Worm (Caenorhabditis elegans) whole organism, L4 larva: ENCODE data around the gene C56E10.3.

Source experiments
- F10B5.3 ChIP-seq: sonication (generic microtip); optimal IDR thresholded peaks from 2 replicates; lab custom pipeline; 2016; ENCODE audit warnings: mild to moderate bottlenecking, missing genetic modification characterization, missing compliant biosample characterization
- R02D3.7 ChIP-seq: fragments of 150-350 bp; sonication (generic microtip); optimal IDR thresholded peaks from 3 replicates; lab custom pipeline; 2014; ENCODE audit warnings: missing biosample characterization, missing genetic modification characterization
- Y48G9A.11 ChIP-seq: fragments of 200-800 bp; sonication (Bioruptor generic); IDR thresholded peaks from 2 replicates; pipeline ENCODE4 v1.3.6; 2022; ENCODE audit warnings: missing genetic modification reagents, missing genetic modification characterization, missing compliant biosample characterization
- Y75B8A.6 ChIP-seq: fragments of 200-800 bp; sonication (Bioruptor generic); IDR thresholded peaks from 2 replicates; pipeline ENCODE4 v1.3.6; 2022; ENCODE audit warnings: missing genetic modification reagents, missing genetic modification characterization, missing compliant biosample characterization
- ama-1 ChIP-seq: fragments of 150-350 bp; optimal IDR thresholded peaks from 2 replicates; lab custom pipeline; 2014; ENCODE audit warnings: inconsistent platforms, mixed read lengths
- ceh-20 ChIP-seq: fragments of 200-800 bp; sonication (Bioruptor generic); IDR thresholded peaks from 2 replicates; pipeline ENCODE4 v1.3.6; 2022; ENCODE audit warnings: missing genetic modification reagents, missing genetic modification characterization, missing compliant biosample characterization
- ceh-32 ChIP-seq: sonication (generic microtip); optimal IDR thresholded peaks from 2 replicates; lab custom pipeline; 2016; ENCODE audit warnings: mild to moderate bottlenecking, missing genetic modification characterization, missing compliant biosample characterization; ENCODE audit not compliant: poor library complexity
- ceh-82 ChIP-seq: sonication (generic microtip); optimal IDR thresholded peaks from 2 replicates; lab custom pipeline; 2017; ENCODE audit warnings: missing biosample characterization, missing genetic modification characterization
- daf-16 ChIP-seq, 3 experiments: sonication (generic microtip); optimal IDR thresholded peaks; 2 replicates each; lab custom pipeline; 2016 to 2017; ENCODE audit warnings: missing genetic modification characterization in 3 of 3, missing genetic modification reagents in 3 of 3, mild to moderate bottlenecking in 2 of 3, missing compliant biosample characterization in 2 of 3, missing biosample characterization in 1 of 3, moderate library complexity in 1 of 3
- daf-19 ChIP-seq: fragments of 200-800 bp; sonication (Bioruptor generic); conservative IDR thresholded peaks from 2 replicates; pipeline ENCODE4 v1.3.6; 2022; ENCODE audit warnings: missing genetic modification characterization, missing compliant biosample characterization
- duxl-1 ChIP-seq: sonication (generic microtip); optimal IDR thresholded peaks from 2 replicates; lab custom pipeline; 2016; ENCODE audit warnings: mild to moderate bottlenecking, missing genetic modification characterization, moderate library complexity, missing compliant biosample characterization; ENCODE audit not compliant: poor library complexity
- dve-1 ChIP-seq: sonication (generic microtip); optimal IDR thresholded peaks from 2 replicates; lab custom pipeline; 2017; ENCODE audit warnings: antibody characterized with exemption, mild to moderate bottlenecking, missing genetic modification characterization, missing compliant biosample characterization; ENCODE audit not compliant: insufficient read depth
- egl-27 ChIP-seq: sonication (generic microtip); optimal IDR thresholded peaks from 3 replicates; lab custom pipeline; 2017; ENCODE audit warnings: missing biosample characterization, missing genetic modification reagents, missing genetic modification characterization
- egl-43 ChIP-seq: fragments of 200-800 bp; sonication (Bioruptor generic); IDR thresholded peaks from 2 replicates; pipeline ENCODE4 v1.3.6; 2022; ENCODE audit warnings: missing genetic modification reagents, missing genetic modification characterization, missing compliant biosample characterization
- fos-1 ChIP-seq: fragments of 150-350 bp; optimal IDR thresholded peaks from 2 replicates; lab custom pipeline; 2014; ENCODE audit warnings: missing biosample characterization, missing genetic modification characterization
- hlh-11 ChIP-seq: fragments of 200-800 bp; sonication (Bioruptor generic); optimal IDR thresholded peaks from 2 replicates; lab custom pipeline; 2018; ENCODE audit warnings: mild to moderate bottlenecking, missing genetic modification characterization, missing compliant biosample characterization
- jun-1 ChIP-seq: fragments of 150-350 bp; optimal IDR thresholded peaks from 2 replicates; lab custom pipeline; 2014; ENCODE audit warnings: missing biosample characterization, missing genetic modification reagents, missing genetic modification characterization
- lin-38 ChIP-seq: fragments of 200-800 bp; sonication (Bioruptor generic); IDR thresholded peaks from 2 replicates; pipeline ENCODE4 v1.3.6; 2022; ENCODE audit warnings: missing genetic modification reagents, missing genetic modification characterization, missing compliant biosample characterization
- lir-3 ChIP-seq: sonication (generic microtip); optimal IDR thresholded peaks from 2 replicates; lab custom pipeline; 2016; ENCODE audit warnings: mild to moderate bottlenecking, missing genetic modification characterization, missing compliant biosample characterization
- madf-5 ChIP-seq, 2 experiments: fragments of 200-800 bp; sonication (Bioruptor generic); IDR thresholded peaks; 2 replicates each; pipeline ENCODE4 v1.3.6; 2022; ENCODE audit warnings: missing compliant biosample characterization in 2 of 2, missing genetic modification characterization in 2 of 2
- mdl-1 ChIP-seq, 2 experiments: fragments of 150-350 bp in 1 of 2; sonication (generic microtip) in 1 of 2; optimal IDR thresholded peaks; 2 replicates each; lab custom pipeline; 2014 to 2017; ENCODE audit warnings: missing biosample characterization in 2 of 2, missing genetic modification characterization in 2 of 2
- mdt-29 ChIP-seq: fragments of 200-800 bp; sonication (Bioruptor generic); IDR thresholded peaks from 2 replicates; pipeline ENCODE4 v1.3.6; 2022; ENCODE audit warnings: missing genetic modification reagents, missing genetic modification characterization, missing compliant biosample characterization
- mep-1 ChIP-seq: fragments of 150-350 bp; sonication (generic microtip); optimal IDR thresholded peaks from 3 replicates; lab custom pipeline; 2014; ENCODE audit warnings: missing biosample characterization, missing genetic modification characterization
- nhr-11 ChIP-seq: fragments of 150-350 bp; optimal IDR thresholded peaks from 2 replicates; lab custom pipeline; 2014; ENCODE audit warnings: missing biosample characterization, missing genetic modification characterization
- nhr-237 ChIP-seq: sonication (generic microtip); optimal IDR thresholded peaks from 2 replicates; lab custom pipeline; 2017; ENCODE audit warnings: missing biosample characterization, missing genetic modification characterization
- nhr-28 ChIP-seq: fragments of 150-350 bp; optimal IDR thresholded peaks from 2 replicates; lab custom pipeline; 2014; ENCODE audit warnings: missing biosample characterization, missing genetic modification characterization
- nhr-41 ChIP-seq: fragments of 200-800 bp; sonication (Bioruptor generic); IDR thresholded peaks from 2 replicates; pipeline ENCODE4 v1.3.6; 2022; ENCODE audit warnings: missing genetic modification reagents, missing genetic modification characterization, missing compliant biosample characterization
- nhr-42 ChIP-seq: fragments of 200-800 bp; sonication (Bioruptor generic); IDR thresholded peaks from 2 replicates; pipeline ENCODE4 v1.3.6; 2022; ENCODE audit warnings: missing genetic modification characterization, missing compliant biosample characterization
- nhr-76 ChIP-seq: fragments of 150-350 bp; optimal IDR thresholded peaks from 2 replicates; lab custom pipeline; 2014; ENCODE audit warnings: missing biosample characterization, missing genetic modification characterization
- nhr-77 ChIP-seq: fragments of 150-350 bp; optimal IDR thresholded peaks from 2 replicates; lab custom pipeline; 2014; ENCODE audit warnings: missing biosample characterization, missing genetic modification characterization
- pqm-1 ChIP-seq: sonication (generic microtip); optimal IDR thresholded peaks from 2 replicates; lab custom pipeline; 2017; ENCODE audit warnings: missing biosample characterization, missing genetic modification characterization
- saeg-2 ChIP-seq: fragments of 200-800 bp; sonication (Bioruptor generic); IDR thresholded peaks from 2 replicates; pipeline ENCODE4 v1.3.6; 2022; ENCODE audit warnings: missing genetic modification reagents, missing genetic modification characterization, missing compliant biosample characterization
- sdz-12 ChIP-seq: fragments of 200-800 bp; sonication (Bioruptor generic); optimal IDR thresholded peaks from 2 replicates; lab custom pipeline; 2018; ENCODE audit warnings: mild to moderate bottlenecking, missing genetic modification characterization, missing compliant biosample characterization
- skn-1 ChIP-seq: fragments of 150-350 bp; optimal IDR thresholded peaks from 2 replicates; lab custom pipeline; 2014; ENCODE audit warnings: missing biosample characterization, missing genetic modification characterization
- spr-1 ChIP-seq: sonication (generic microtip); optimal IDR thresholded peaks from 2 replicates; lab custom pipeline; 2016; ENCODE audit warnings: mild to moderate bottlenecking, missing genetic modification characterization, missing compliant biosample characterization
- tag-97 ChIP-seq: fragments of 200-800 bp; sonication (Bioruptor generic); IDR thresholded peaks from 2 replicates; pipeline ENCODE4 v1.3.6; 2022; ENCODE audit warnings: missing genetic modification characterization, missing compliant biosample characterization
- tra-1 ChIP-seq: fragments of 200-800 bp; sonication (Bioruptor generic); IDR thresholded peaks from 2 replicates; pipeline ENCODE4 v1.3.6; 2022; ENCODE audit warnings: missing genetic modification reagents, missing genetic modification characterization, missing compliant biosample characterization
- unc-130 ChIP-seq: sonication (generic microtip); optimal IDR thresholded peaks from 2 replicates; lab custom pipeline; 2016; ENCODE audit warnings: missing genetic modification reagents, missing genetic modification characterization, missing compliant biosample characterization
- vab-7 ChIP-seq: fragments of 200-800 bp; sonication (Bioruptor generic); IDR thresholded peaks from 2 replicates; pipeline ENCODE4 v1.3.6; 2022; ENCODE audit warnings: missing genetic modification reagents, missing genetic modification characterization, missing compliant biosample characterization
- zfp-2 ChIP-seq: sonication (generic microtip); optimal IDR thresholded peaks from 2 replicates; lab custom pipeline; 2016; ENCODE audit warnings: mild to moderate bottlenecking, missing genetic modification characterization, missing compliant biosample characterization

Gene C56E10.3

DNA sequence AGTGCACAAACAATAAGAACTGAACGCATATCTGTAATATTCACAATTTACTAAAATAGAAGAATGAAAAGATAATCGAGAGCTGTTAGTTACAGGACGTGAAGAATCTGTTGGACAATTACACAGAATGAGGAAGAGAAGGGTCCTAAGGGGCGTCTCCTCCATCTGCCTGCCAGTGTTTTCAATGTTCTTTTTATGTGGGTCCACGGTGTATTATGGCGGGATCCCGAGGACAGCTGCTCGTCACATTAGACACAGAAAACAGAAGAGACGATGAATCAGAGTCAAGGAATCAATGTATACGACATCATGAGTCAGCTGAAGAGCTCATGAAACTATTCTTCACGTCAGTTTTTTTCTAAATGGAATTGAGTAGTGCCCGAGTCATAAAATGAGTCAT is 48.4 kb upstream of the C56E10.3 start, which contains the start of gene ttr-6:
TSS of gene ttr-6 (minus strand) at position 33 of the 400 bp plus-strand sequence.
- TF ChIP-seq daf-16 (GFP tag; optimal IDR thresholded peaks at IDR 0.05; lab: Kevin White, UChicago) (peak in 1 of 2 experiments; percentile 44), daf-16 (tag; optimal IDR thresholded peaks at IDR 0.05; lab: Kevin White, UChicago) (no peak), skn-1 (tag; lab: Kevin White, UChicago) (no peak)

DNA sequence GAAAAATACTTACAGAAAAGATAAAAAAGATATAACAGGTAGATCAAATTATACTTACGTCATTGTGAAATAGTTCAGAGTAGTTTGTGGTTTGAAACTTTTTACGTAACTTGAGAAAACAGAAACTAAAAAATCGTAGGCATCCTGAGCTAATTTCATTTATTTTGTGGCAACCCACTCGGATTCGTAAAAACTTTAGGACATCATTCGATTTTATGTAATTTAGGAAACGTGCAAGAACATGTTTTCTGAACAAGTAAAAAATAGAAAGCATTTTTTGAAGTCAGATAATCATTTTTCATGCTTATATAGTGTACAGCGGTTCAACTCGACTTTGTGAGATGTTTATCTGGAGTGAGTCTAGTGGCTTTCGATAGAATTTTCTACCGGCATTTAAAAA is 46.7 kb upstream of the C56E10.3 start, which contains the start of gene hic-1:
TSS of gene hic-1 (minus strand) at position 101 of the 400 bp plus-strand sequence.
- no peak for TF ChIP-seq tag-97 (GFP tag; lab: Robert Waterston, UW)
- no peak for TF ChIP-seq mep-1 (tag; lab: Kevin White, UChicago)
- TF ChIP-seq sdz-12 (GFP tag; lab: Kevin White, UChicago) = no peak
- TF ChIP-seq ceh-32 (tag; lab: Kevin White, UChicago) = no peak
- TF ChIP-seq ceh-20 (GFP tag; lab: Robert Waterston, UW) = no peak
- TF ChIP-seq nhr-41 (GFP tag; lab: Robert Waterston, UW) = no peak
- no peak for TF ChIP-seq unc-130 (GFP tag; lab: Kevin White, UChicago)

DNA sequence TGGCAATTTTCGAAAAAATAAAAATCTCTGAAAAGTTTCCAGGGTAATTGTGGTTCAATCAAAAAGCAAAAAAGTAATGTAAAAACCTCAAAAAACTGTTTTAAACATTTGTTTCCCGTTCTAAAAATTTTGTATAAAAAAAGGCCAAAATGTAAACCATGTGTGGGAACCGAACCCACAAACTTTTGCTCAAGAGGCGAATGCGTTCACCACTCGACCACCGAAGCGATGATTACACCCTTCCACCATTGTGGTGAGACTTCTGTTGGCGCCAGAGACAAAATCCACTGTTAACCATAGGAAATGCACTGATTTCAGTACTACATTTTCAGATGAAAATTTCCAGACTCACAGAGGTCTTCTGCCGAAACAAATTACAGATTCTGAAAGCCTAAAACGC is 44.3 kb upstream of the C56E10.3 start:
- peak; percentile 46; the same call in 1 of the 2 replicates for TF ChIP-seq vab-7 (GFP tag; lab: Robert Waterston, UW)

DNA sequence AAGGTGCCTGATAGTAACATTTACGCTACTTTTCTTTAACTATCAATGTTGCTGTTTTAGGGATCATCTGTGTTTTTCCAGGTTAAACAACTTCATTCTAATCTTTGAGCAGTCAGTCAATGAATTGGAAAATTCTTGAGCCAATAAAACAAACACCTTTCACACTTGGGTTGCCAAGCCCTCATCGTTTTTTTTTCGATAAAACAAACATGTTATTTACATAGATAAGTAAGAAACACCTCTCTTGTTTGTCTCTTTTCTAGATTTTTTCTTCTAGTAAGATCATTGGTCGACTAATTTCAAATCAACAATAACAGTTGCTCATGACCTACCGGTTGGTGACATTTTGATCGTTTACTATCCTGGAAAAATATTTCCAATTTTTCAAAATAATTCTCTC is 43.5 kb upstream of the C56E10.3 start:
- TF ChIP-seq nhr-76 (no peak), Y75B8A.6 (no peak), daf-16 (GFP tag; optimal IDR thresholded peaks at IDR 0.05; lab: Kevin White, UChicago) (peak in 1 of 2 experiments; percentile 84), daf-16 (tag; optimal IDR thresholded peaks at IDR 0.05; lab: Kevin White, UChicago) (peak; percentile 79)

DNA sequence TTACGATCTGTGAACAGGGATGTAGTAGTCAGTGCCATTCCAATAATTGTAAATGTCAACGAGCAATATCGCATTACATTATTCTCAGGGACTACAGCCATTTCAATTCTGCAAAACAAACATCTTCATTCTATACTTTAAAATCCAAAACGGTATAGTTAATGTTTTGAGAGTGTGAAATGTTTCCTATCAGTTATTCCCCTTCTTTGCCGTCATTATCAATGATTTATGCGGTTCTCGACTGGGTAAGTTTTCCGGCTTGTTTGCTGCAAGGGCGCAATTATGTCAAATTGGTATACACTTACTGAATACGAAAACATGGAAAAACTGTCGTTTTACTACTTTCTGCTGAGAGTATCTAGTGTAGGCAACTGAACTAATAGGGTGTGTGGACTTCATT is 42.4 kb upstream of the C56E10.3 start, which contains the start of gene F23G4.1:
TSS of gene F23G4.1 (minus strand) at position 101 of the 400 bp plus-strand sequence.
- no peak for TF ChIP-seq ceh-82 (tag; lab: Kevin White, UChicago)
- no peak for TF ChIP-seq daf-16 (GFP tag; optimal IDR thresholded peaks at IDR 0.05; lab: Kevin White, UChicago)
- peak; percentile 45 for TF ChIP-seq daf-16 (tag; optimal IDR thresholded peaks at IDR 0.05; lab: Kevin White, UChicago)

DNA sequence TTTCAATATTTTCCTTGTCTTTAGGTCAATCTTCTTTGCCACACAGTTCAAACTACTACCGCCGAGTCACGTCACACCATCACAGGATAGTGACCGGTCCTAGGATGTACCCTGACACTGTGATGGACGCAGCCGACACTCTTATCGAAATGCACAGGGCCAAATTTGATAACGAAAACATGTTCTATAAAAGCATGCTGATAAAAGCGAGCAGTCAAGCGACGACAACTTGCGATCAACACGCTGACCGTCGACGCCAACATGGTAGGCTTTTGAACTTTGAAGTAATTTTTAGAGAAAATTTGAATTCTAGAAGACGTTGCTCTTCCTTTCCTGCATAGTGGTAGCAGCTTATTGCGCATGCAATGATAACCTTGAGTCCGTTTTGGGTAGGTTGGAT is 38.5 kb upstream of the C56E10.3 start, which contains the start of gene cpr-6:
TSS of gene cpr-6 (plus strand) at position 217 of the 400 bp plus-strand sequence.
- TF ChIP-seq spr-1 = no peak
- no peak for TF ChIP-seq fos-1 (tag; lab: Kevin White, UChicago)
- no peak for TF ChIP-seq egl-27 (tag; lab: Kevin White, UChicago)
- peak; percentile 52; the same call in 1 of the 2 replicates for TF ChIP-seq tra-1 (GFP tag; lab: Robert Waterston, UW)
- peak; percentile 66 for TF ChIP-seq nhr-28 (tag; lab: Kevin White, UChicago)
- peak; percentile 42 for TF ChIP-seq ama-1
- peak; percentile 79 for TF ChIP-seq hlh-11 (tag; lab: Kevin White, UChicago)
- TF ChIP-seq madf-5 (GFP tag; IDR thresholded peaks at IDR 0.05; lab: Robert Waterston, UW) = no peak
- TF ChIP-seq mdl-1 (tag; optimal IDR thresholded peaks at IDR 0.05; lab: Kevin White, UChicago) = peak in 1 of 2 experiments; percentile 23
- no peak for TF ChIP-seq egl-43
- no peak for TF ChIP-seq zfp-2 (tag; lab: Kevin White, UChicago)
- peak; percentile 51 for TF ChIP-seq nhr-77 (tag; lab: Kevin White, UChicago)
- no peak for TF ChIP-seq Y48G9A.11 (GFP tag; lab: Robert Waterston, UW)
- no peak for TF ChIP-seq daf-19 (GFP tag; lab: Robert Waterston, UW)
- no peak for TF ChIP-seq lir-3 (tag; lab: Kevin White, UChicago)
- TF ChIP-seq daf-16 (GFP tag; optimal IDR thresholded peaks at IDR 0.05; lab: Kevin White, UChicago) = peak in 1 of 2 experiments; percentile 14
- peak; percentile 93 for TF ChIP-seq daf-16 (tag; optimal IDR thresholded peaks at IDR 0.05; lab: Kevin White, UChicago)
- TF ChIP-seq nhr-11 (tag; lab: Kevin White, UChicago) = no peak
- TF ChIP-seq nhr-42 (GFP tag; lab: Robert Waterston, UW) = 0 out of 2 replicates have a peak, but pooled peaks have one; percentile 23
- no peak for TF ChIP-seq R02D3.7
- TF ChIP-seq mdt-29 (GFP tag; lab: Robert Waterston, UW) = peak; percentile 55; the same call in 1 of the 2 replicates
- TF ChIP-seq jun-1 (tag; lab: Kevin White, UChicago) = no peak
- TF ChIP-seq ceh-82 (tag; lab: Kevin White, UChicago) = no peak
- no peak for TF ChIP-seq duxl-1 (tag; lab: Kevin White, UChicago)
- no peak for TF ChIP-seq nhr-237 (tag; lab: Kevin White, UChicago)
- peak; percentile 67 for TF ChIP-seq pqm-1 (tag; lab: Kevin White, UChicago)
- no peak for TF ChIP-seq lin-38 (GFP tag; lab: Robert Waterston, UW)
- no peak for TF ChIP-seq nhr-76
- peak; percentile 65 for TF ChIP-seq dve-1
- no peak for TF ChIP-seq saeg-2
- TF ChIP-seq F10B5.3 = no peak
